Fruit fly (Drosophila melanogaster): ENCODE data around the gene Alp1.

Gene Alp1

DNA sequence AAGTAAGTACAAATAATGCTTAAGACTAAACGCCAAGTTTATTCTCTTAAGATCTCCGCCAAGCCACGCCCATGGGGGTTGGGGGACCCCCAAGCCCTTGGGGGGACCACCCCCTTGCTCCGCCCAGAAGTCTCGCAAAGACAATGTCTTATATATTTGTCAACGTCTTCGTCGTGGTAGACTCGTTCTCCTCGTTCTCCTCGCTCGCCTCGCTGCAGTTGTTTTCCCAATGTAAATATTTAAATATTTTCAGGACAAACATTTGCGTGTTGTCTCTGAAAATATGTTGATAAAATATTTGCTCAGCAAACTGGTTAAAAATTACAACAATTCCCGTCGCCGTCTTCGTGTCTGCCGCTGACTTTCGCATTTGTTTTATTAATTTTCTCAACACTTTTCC is 19.6 kb upstream of the Alp1 start (continued):
- peak; percentile 74 for TF ChIP-seq CG7987 (GFP tag; optimal IDR thresholded peaks at IDR 0.05)
- TF ChIP-seq hkb (optimal IDR thresholded peaks at IDR 0.05), result no peak
- TF ChIP-seq hkb (GFP tag; IDR thresholded peaks at IDR 0.05), result peak; percentile 54
- peak; percentile 61; the same call in 1 of the 3 replicates for TF ChIP-seq CG11093 (GFP tag; IDR thresholded peaks at IDR 0.05)
- peak; percentile 87 for TF ChIP-seq CG17361 (GFP tag; IDR thresholded peaks at IDR 0.05)
- peak; percentile 55 for TF ChIP-seq lab (GFP tag; optimal IDR thresholded peaks at IDR 0.05)
- peak; percentile 15 for TF ChIP-seq CG8290 (GFP tag; optimal IDR thresholded peaks at IDR 0.05)
- peak in 1 of 2 experiments; percentile 77 for TF ChIP-seq CG8290 (tag; optimal IDR thresholded peaks at IDR 0.05)
- TF ChIP-seq Rx (GFP tag; IDR thresholded peaks at IDR 0.05), result peak; percentile 47; the same call in 1 of the 2 replicates
- TF ChIP-seq mam (GFP tag; optimal IDR thresholded peaks at IDR 0.05), result no peak
- peak; percentile 91 for TF ChIP-seq CG15479 (GFP tag; optimal IDR thresholded peaks at IDR 0.05)
- TF ChIP-seq CG33213 (GFP tag; optimal IDR thresholded peaks at IDR 0.05), result peak; percentile 55
- TF ChIP-seq CG6791 (GFP tag; IDR thresholded peaks at IDR 0.05; ENCODE audit: partially characterized antibody), result no peak
- TF ChIP-seq fd3F (GFP tag; optimal IDR thresholded peaks at IDR 0.05), result no peak
- TF ChIP-seq dmrt99B (tag; optimal IDR thresholded peaks at IDR 0.05), result peak; percentile 56
- peak; percentile 19 for TF ChIP-seq sima (GFP tag; optimal IDR thresholded peaks at IDR 0.05)
- no peak for TF ChIP-seq BEAF-32 (GFP tag; optimal IDR thresholded peaks at IDR 0.05)
- TF ChIP-seq tio (GFP tag; optimal IDR thresholded peaks at IDR 0.05), result no peak
- peak; percentile 71 for TF ChIP-seq CG4360 (GFP tag; IDR thresholded peaks at IDR 0.05)
- TF ChIP-seq Scr (GFP tag; IDR thresholded peaks at IDR 0.05; ENCODE audit: partially characterized antibody), result no peak
- TF ChIP-seq Opbp (GFP tag; IDR thresholded peaks at IDR 0.05; ENCODE audit: partially characterized antibody), result no peak
- TF ChIP-seq CG12659 (GFP tag; optimal IDR thresholded peaks at IDR 0.05), result peak; percentile 27
- TF ChIP-seq Dll (GFP tag; IDR thresholded peaks at IDR 0.05; ENCODE audit: partially characterized antibody), result no peak
- no peak for TF ChIP-seq br (optimal IDR thresholded peaks at IDR 0.05)
- peak; percentile 77 for TF ChIP-seq CG17359 (tag; optimal IDR thresholded peaks at IDR 0.05)
- TF ChIP-seq HLH54F (GFP tag; optimal IDR thresholded peaks at IDR 0.05), result no peak
- TF ChIP-seq CG6175 (GFP tag; IDR thresholded peaks at IDR 0.05), result no peak
- TF ChIP-seq CG10959 (GFP tag; IDR thresholded peaks at IDR 0.05), result peak; percentile 74
- TF ChIP-seq en (GFP tag; optimal IDR thresholded peaks at IDR 0.05), result no peak
- TF ChIP-seq Hmx (GFP tag; optimal IDR thresholded peaks at IDR 0.05), result no peak
- TF ChIP-seq abd-A (tag; optimal IDR thresholded peaks at IDR 0.05), result no peak
- TF ChIP-seq CG6854 (GFP tag; optimal IDR thresholded peaks at IDR 0.05), result no peak
- TF ChIP-seq CG14014 (GFP tag; IDR thresholded peaks at IDR 0.05), result no peak
- TF ChIP-seq grn (GFP tag; optimal IDR thresholded peaks at IDR 0.05), result no peak
- no peak for TF ChIP-seq Dip2 (GFP tag; IDR thresholded peaks at IDR 0.05)
- peak; percentile 71 for TF ChIP-seq CG17328 (GFP tag; IDR thresholded peaks at IDR 0.05)
- TF ChIP-seq Atf6 (GFP tag; IDR thresholded peaks at IDR 0.05), result no peak
- peak; percentile 24 for TF ChIP-seq Atf3 (GFP tag; optimal IDR thresholded peaks at IDR 0.05)
- TF ChIP-seq inv (GFP tag; IDR thresholded peaks at IDR 0.05; ENCODE audit: partially characterized antibody), result no peak
- no peak for TF ChIP-seq CG9215 (GFP tag; IDR thresholded peaks at IDR 0.05)
- TF ChIP-seq Nf-YC (tag; optimal IDR thresholded peaks at IDR 0.05), result no peak
- TF ChIP-seq E2f1 (GFP tag; IDR thresholded peaks at IDR 0.05), result peak; percentile 35; the same call in 1 of the 2 replicates
- no peak for TF ChIP-seq H15 (GFP tag; IDR thresholded peaks at IDR 0.05)
- no peak for TF ChIP-seq CG10543 (GFP tag; optimal IDR thresholded peaks at IDR 0.05)
- TF ChIP-seq CG6272 (GFP tag; IDR thresholded peaks at IDR 0.05), result no peak
- no peak for TF ChIP-seq HLH4C (GFP tag; IDR thresholded peaks at IDR 0.05; ENCODE audit: partially characterized antibody)
- TF ChIP-seq CG1603 (tag; optimal IDR thresholded peaks at IDR 0.05), result peak; percentile 89
- TF ChIP-seq Awh (GFP tag; IDR thresholded peaks at IDR 0.05), result peak; percentile 58; the same call in 1 of the 2 replicates
- no peak for TF ChIP-seq Adf1 (GFP tag; IDR thresholded peaks at IDR 0.05)
- TF ChIP-seq CG31388 (GFP tag; optimal IDR thresholded peaks at IDR 0.05), result peak; percentile 25
- TF ChIP-seq NC2α (GFP tag; optimal IDR thresholded peaks at IDR 0.05), result peak; percentile 73
- TF ChIP-seq grau (tag; optimal IDR thresholded peaks at IDR 0.05), result peak; percentile 58

All from whole organism, embryonic.